Fruit fly (Drosophila melanogaster): ENCODE data around the gene Manf.

DNA sequence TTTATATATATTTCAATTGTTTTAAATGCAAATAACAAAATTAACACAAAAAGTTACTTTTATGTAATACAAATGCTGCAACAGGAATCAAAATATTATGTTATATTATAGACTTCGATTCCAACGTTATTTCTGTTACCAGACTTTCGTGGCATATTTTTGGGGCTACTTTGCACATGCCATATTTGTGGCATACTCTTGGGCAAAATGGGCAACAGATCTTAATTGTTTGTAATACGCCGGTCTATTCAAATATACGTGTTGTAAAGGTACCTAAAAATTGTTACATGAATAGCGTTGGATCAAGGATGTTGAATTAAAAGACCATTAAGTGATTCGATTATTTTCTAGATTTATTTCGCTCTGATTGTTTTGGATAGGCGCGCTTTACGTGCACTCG lies 24.9 kb downstream of the Manf start:
- TF ChIP-seq Abd-B (GFP tag; optimal IDR thresholded peaks at IDR 0.05) (no peak), usp (GFP tag; optimal IDR thresholded peaks at IDR 0.05) (no peak), Vsx2 (GFP tag; optimal IDR thresholded peaks at IDR 0.05; ENCODE audit: partially characterized antibody) (peak; percentile 39), jim (GFP tag; optimal IDR thresholded peaks at IDR 0.05) (no peak), N (GFP tag; optimal IDR thresholded peaks at IDR 0.05) (peak; percentile 81), lola (GFP tag; optimal IDR thresholded peaks at IDR 0.05) (no peak)

All from whole organism, wandering third instar larva.